Worm (Caenorhabditis elegans) whole organism, midembryonic: Measurements from ENCODE around the gene msi-1.

Experiments used
- T22C8.4 ChIP-seq: fragments of 200-800 bp; sonication (Bioruptor generic); IDR thresholded peaks from 2 replicates; pipeline ENCODE4 v1.3.6; 2022; ENCODE audit warnings: missing genetic modification characterization, missing compliant biosample characterization
- flt-1 ChIP-seq: fragments of 200-800 bp; sonication (Bioruptor generic); IDR thresholded peaks from 2 replicates; pipeline ENCODE4 v1.3.6; 2022; ENCODE audit warnings: missing genetic modification characterization, missing compliant biosample characterization
- klf-2 ChIP-seq: fragments of 200-800 bp; sonication (Bioruptor generic); conservative IDR thresholded peaks from 2 replicates; pipeline ENCODE4 v1.3.6; 2022; ENCODE audit warnings: missing genetic modification reagents, missing genetic modification characterization, missing compliant biosample characterization
- med-1 ChIP-seq: sonication (generic microtip); optimal IDR thresholded peaks from 2 replicates; lab custom pipeline; 2017; ENCODE audit warnings: missing genetic modification characterization, mild to moderate bottlenecking, missing compliant biosample characterization, antibody characterized with exemption, missing genetic modification reagents; ENCODE audit not compliant: insufficient read depth
- ref-1 ChIP-seq: fragments of 200-800 bp; sonication (Bioruptor generic); conservative IDR thresholded peaks from 2 replicates; pipeline ENCODE4 v1.3.6; 2022; ENCODE audit warnings: missing genetic modification reagents, missing genetic modification characterization, missing compliant biosample characterization
- ztf-23 ChIP-seq: fragments of 200-800 bp; sonication (Bioruptor generic); IDR thresholded peaks from 2 replicates; pipeline ENCODE4 v1.3.6; 2022; ENCODE audit warnings: missing genetic modification reagents, missing genetic modification characterization, missing compliant biosample characterization
- ztf-29 ChIP-seq: fragments of 200-800 bp; sonication (Bioruptor generic); IDR thresholded peaks from 2 replicates; pipeline ENCODE4 v1.3.6; 2022; ENCODE audit warnings: missing genetic modification reagents, missing genetic modification characterization, missing compliant biosample characterization

ce11 chrIII:4018591-4019580 is 42.7 kb upstream of the msi-1 start:
- TF ChIP-seq med-1 (GFP tag; lab: Kevin White, UChicago) (no peak), ref-1 (no peak), flt-1 (no peak), T22C8.4 (GFP tag; lab: Robert Waterston, UW) (no peak), klf-2 (GFP tag; lab: Robert Waterston, UW) (no peak), ztf-23 (GFP tag; lab: Robert Waterston, UW) (no peak), ztf-29 (GFP tag; lab: Robert Waterston, UW) (no peak)
